Worm (Caenorhabditis elegans) whole organism, L4 larva: ENCODE results near the gene txdc-17.

Experiments
- F10B5.3 ChIP-seq: sonication (generic microtip); optimal IDR thresholded peaks from 2 replicates; lab custom pipeline; 2016; ENCODE audit warnings: mild to moderate bottlenecking, missing genetic modification characterization, missing compliant biosample characterization
- R02D3.7 ChIP-seq: fragments of 150-350 bp; sonication (generic microtip); optimal IDR thresholded peaks from 3 replicates; lab custom pipeline; 2014; ENCODE audit warnings: missing biosample characterization, missing genetic modification characterization
- T26A8.4 ChIP-seq: fragments of 200-800 bp; sonication (Bioruptor generic); IDR thresholded peaks from 2 replicates; pipeline ENCODE4 v1.3.6; 2022; ENCODE audit warnings: missing genetic modification characterization, missing compliant biosample characterization
- Y48G9A.11 ChIP-seq: fragments of 200-800 bp; sonication (Bioruptor generic); IDR thresholded peaks from 2 replicates; pipeline ENCODE4 v1.3.6; 2022; ENCODE audit warnings: missing genetic modification reagents, missing genetic modification characterization, missing compliant biosample characterization
- aha-1 ChIP-seq: fragments of 150-350 bp; peaks from one replicate; lab custom pipeline; 2014; ENCODE audit warnings: missing biosample characterization, missing genetic modification characterization
- aly-2 ChIP-seq: sonication (generic microtip); optimal IDR thresholded peaks from 2 replicates; lab custom pipeline; 2018; ENCODE audit warnings: missing biosample characterization, missing genetic modification characterization
- ama-1 ChIP-seq: fragments of 150-350 bp; optimal IDR thresholded peaks from 2 replicates; lab custom pipeline; 2014; ENCODE audit warnings: inconsistent platforms, mixed read lengths
- arid-1 ChIP-seq: fragments of 200-800 bp; sonication (Bioruptor generic); conservative IDR thresholded peaks from 2 replicates; pipeline ENCODE4 v1.3.6; 2022; ENCODE audit warnings: missing genetic modification reagents, missing genetic modification characterization, missing compliant biosample characterization
- attf-4 ChIP-seq: sonication (generic microtip); optimal IDR thresholded peaks from 3 replicates; lab custom pipeline; 2017; ENCODE audit warnings: missing biosample characterization, missing genetic modification characterization
- ceh-62 ChIP-seq: sonication (generic microtip); optimal IDR thresholded peaks from 2 replicates; lab custom pipeline; 2017; ENCODE audit warnings: missing biosample characterization, missing genetic modification characterization
- cey-2 ChIP-seq: sonication (generic microtip); optimal IDR thresholded peaks from 3 replicates; lab custom pipeline; 2017; ENCODE audit warnings: missing genetic modification characterization, mild to moderate bottlenecking, missing compliant biosample characterization, antibody characterized with exemption, borderline replicate concordance; ENCODE audit not compliant: insufficient read depth
- daf-12 ChIP-seq: fragments of 150-350 bp; optimal IDR thresholded peaks from 2 replicates; lab custom pipeline; 2014; ENCODE audit warnings: missing biosample characterization, missing genetic modification reagents, missing genetic modification characterization
- daf-8 ChIP-seq: fragments of 200-800 bp; sonication (Bioruptor generic); IDR thresholded peaks from 2 replicates; pipeline ENCODE4 v1.3.6; 2022; ENCODE audit warnings: missing genetic modification characterization, missing compliant biosample characterization
- egl-27 ChIP-seq: sonication (generic microtip); optimal IDR thresholded peaks from 3 replicates; lab custom pipeline; 2017; ENCODE audit warnings: missing biosample characterization, missing genetic modification reagents, missing genetic modification characterization
- egl-43 ChIP-seq: fragments of 200-800 bp; sonication (Bioruptor generic); IDR thresholded peaks from 2 replicates; pipeline ENCODE4 v1.3.6; 2022; ENCODE audit warnings: missing genetic modification reagents, missing genetic modification characterization, missing compliant biosample characterization
- gei-8 ChIP-seq: fragments of 200-800 bp; sonication (Bioruptor generic); optimal IDR thresholded peaks from 2 replicates; lab custom pipeline; 2018; ENCODE audit warnings: mild to moderate bottlenecking, missing genetic modification characterization, missing compliant biosample characterization
- lim-7 ChIP-seq: fragments of 200-800 bp; sonication (Bioruptor generic); IDR thresholded peaks from 2 replicates; pipeline ENCODE4 v1.3.6; 2022; ENCODE audit warnings: missing genetic modification characterization, missing compliant biosample characterization
- lin-38 ChIP-seq: fragments of 200-800 bp; sonication (Bioruptor generic); IDR thresholded peaks from 2 replicates; pipeline ENCODE4 v1.3.6; 2022; ENCODE audit warnings: missing genetic modification reagents, missing genetic modification characterization, missing compliant biosample characterization
- nhr-10 ChIP-seq: fragments of 150-350 bp; optimal IDR thresholded peaks from 2 replicates; lab custom pipeline; 2014; ENCODE audit warnings: missing biosample characterization, missing genetic modification characterization
- nhr-11 ChIP-seq: fragments of 150-350 bp; optimal IDR thresholded peaks from 2 replicates; lab custom pipeline; 2014; ENCODE audit warnings: missing biosample characterization, missing genetic modification characterization
- nhr-237 ChIP-seq: sonication (generic microtip); optimal IDR thresholded peaks from 2 replicates; lab custom pipeline; 2017; ENCODE audit warnings: missing biosample characterization, missing genetic modification characterization
- nhr-77 ChIP-seq: fragments of 150-350 bp; optimal IDR thresholded peaks from 2 replicates; lab custom pipeline; 2014; ENCODE audit warnings: missing biosample characterization, missing genetic modification characterization
- pha-4 ChIP-seq, 2 experiments: fragments of 150-350 bp in 1 of 2; fragments of 200-800 bp in 1 of 2; sonication (Bioruptor generic) in 1 of 2; IDR thresholded peaks in 1 of 2; optimal IDR thresholded peaks in 1 of 2; 2 replicates each; pipeline versions ENCODE4 v1.3.6 to Lab custom; 2014 to 2022; ENCODE audit warnings: missing genetic modification characterization in 2 of 2, missing genetic modification reagents in 2 of 2, missing biosample characterization in 1 of 2, missing compliant biosample characterization in 1 of 2
- pqm-1 ChIP-seq: sonication (generic microtip); optimal IDR thresholded peaks from 2 replicates; lab custom pipeline; 2017; ENCODE audit warnings: missing biosample characterization, missing genetic modification characterization
- set-16 ChIP-seq: fragments of 200-800 bp; sonication (Bioruptor generic); IDR thresholded peaks from 2 replicates; pipeline ENCODE4 v1.3.6; 2022; ENCODE audit warnings: missing genetic modification reagents, missing genetic modification characterization, missing compliant biosample characterization
- spr-3 ChIP-seq: fragments of 200-800 bp; sonication (Bioruptor generic); optimal IDR thresholded peaks from 2 replicates; lab custom pipeline; 2018; ENCODE audit warnings: mild to moderate bottlenecking, missing genetic modification characterization, missing compliant biosample characterization
- unc-62 ChIP-seq, 3 experiments: fragments of 150-350 bp in 1 of 3; sonication (generic microtip); optimal IDR thresholded peaks in 2 of 3; peaks in 1 of 3; 1 replicate in 1 of 3; 2 replicates in 2 of 3; lab custom pipeline; 2014 to 2017; ENCODE audit warnings: missing biosample characterization in 3 of 3, missing genetic modification characterization in 3 of 3, missing genetic modification reagents in 3 of 3, missing genotype in 1 of 3

Gene txdc-17

DNA sequence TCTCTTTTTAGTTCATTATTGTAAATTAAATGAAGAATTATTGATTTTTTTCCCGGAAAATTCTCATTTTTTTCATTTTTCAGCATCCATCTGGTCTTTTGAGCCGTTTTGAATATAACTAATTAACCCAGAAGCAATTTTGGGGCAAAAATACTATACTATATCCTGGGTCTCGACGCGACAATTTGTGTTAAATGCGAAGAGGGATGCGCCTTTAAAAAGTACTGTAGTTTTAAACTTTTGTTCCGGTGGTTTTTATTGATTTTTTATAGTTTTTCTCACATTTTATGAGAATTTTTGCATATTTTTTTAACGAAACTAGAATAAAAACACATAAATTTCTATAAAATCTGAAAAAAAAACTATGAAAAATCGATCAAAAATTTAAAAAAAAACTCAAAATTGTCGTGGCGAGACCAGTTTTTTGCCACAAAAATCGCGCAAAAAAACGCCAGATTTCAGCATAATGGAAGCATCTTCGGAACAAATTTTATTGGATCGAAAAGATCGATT is 46.4 kb upstream of the txdc-17 start, which contains the start of gene tbcc-1:
tbcc-1 (plus strand) TSS at position 463 of the 513 bp plus-strand sequence.
- TF ChIP-seq F10B5.3 (tag; lab: Kevin White, UChicago) (no peak), ama-1 (peak; percentile 60), lin-38 (peak; percentile 49)

- TF ChIP-seq spr-3 (GFP tag; lab: Kevin White, UChicago) (no peak), nhr-237 (tag; lab: Kevin White, UChicago) (no peak), aha-1 (tag; lab: Kevin White, UChicago) (peak; percentile 74)
These were observed 40.4 kb upstream of the txdc-17 start for ce11 chrIII:2794057-2794456.

- TF ChIP-seq set-16 = peak; percentile 45
- no peak for TF ChIP-seq nhr-77
- no peak for TF ChIP-seq pqm-1
- TF ChIP-seq arid-1 (GFP tag; lab: Robert Waterston, UW) = 0 out of 2 replicates have a peak, but pooled peaks have one; percentile 20
- TF ChIP-seq nhr-11 (tag; lab: Kevin White, UChicago) = no peak
- 0 out of 2 replicates have a peak, but pooled peaks have one; percentile 28 for TF ChIP-seq pha-4 (GFP tag; IDR thresholded peaks at IDR 0.05; lab: Robert Waterston, UW)
- TF ChIP-seq pha-4 (tag; optimal IDR thresholded peaks at IDR 0.05; lab: Kevin White, UChicago) = no peak
- peak; percentile 68 for TF ChIP-seq lin-38
- peak; percentile 49; the same call in 1 of the 2 replicates for TF ChIP-seq Y48G9A.11 (GFP tag; lab: Robert Waterston, UW)
These were observed 38.9 kb upstream of the txdc-17 start for ce11 chrIII:2795442-2796023.

- TF ChIP-seq egl-43 (peak; percentile 60; the same call in 1 of the 2 replicates), lin-38 (peak; percentile 11; the same call in 1 of the 2 replicates), set-16 (peak; percentile 44; the same call in 1 of the 2 replicates)
These were observed 37.0 kb upstream of the txdc-17 start for ce11 chrIII:2797463-2797862.

- TF ChIP-seq R02D3.7 (tag; lab: Kevin White, UChicago) (no peak), daf-8 (no peak), pha-4 (GFP tag; IDR thresholded peaks at IDR 0.05; lab: Robert Waterston, UW) (no peak), pha-4 (tag; optimal IDR thresholded peaks at IDR 0.05; lab: Kevin White, UChicago) (no peak), cey-2 (no peak), lim-7 (GFP tag; lab: Robert Waterston, UW) (no peak), ceh-62 (no peak), gei-8 (GFP tag; lab: Kevin White, UChicago) (no peak), egl-27 (tag; lab: Kevin White, UChicago) (no peak), daf-12 (no peak), unc-62 (GFP tag; optimal IDR thresholded peaks at IDR 0.05 in 1 of 2; lab: Kevin White, UChicago) (no peak), unc-62 (tag; optimal IDR thresholded peaks at IDR 0.05; lab: Kevin White, UChicago) (no peak), nhr-237 (tag; lab: Kevin White, UChicago) (no peak), aly-2 (tag; lab: Kevin White, UChicago) (no peak), T26A8.4 (no peak), nhr-10 (no peak), attf-4 (tag; lab: Kevin White, UChicago) (no peak)
These were observed 33.7 kb upstream of the txdc-17 start for ce11 chrIII:2800743-2801142.

DNA sequence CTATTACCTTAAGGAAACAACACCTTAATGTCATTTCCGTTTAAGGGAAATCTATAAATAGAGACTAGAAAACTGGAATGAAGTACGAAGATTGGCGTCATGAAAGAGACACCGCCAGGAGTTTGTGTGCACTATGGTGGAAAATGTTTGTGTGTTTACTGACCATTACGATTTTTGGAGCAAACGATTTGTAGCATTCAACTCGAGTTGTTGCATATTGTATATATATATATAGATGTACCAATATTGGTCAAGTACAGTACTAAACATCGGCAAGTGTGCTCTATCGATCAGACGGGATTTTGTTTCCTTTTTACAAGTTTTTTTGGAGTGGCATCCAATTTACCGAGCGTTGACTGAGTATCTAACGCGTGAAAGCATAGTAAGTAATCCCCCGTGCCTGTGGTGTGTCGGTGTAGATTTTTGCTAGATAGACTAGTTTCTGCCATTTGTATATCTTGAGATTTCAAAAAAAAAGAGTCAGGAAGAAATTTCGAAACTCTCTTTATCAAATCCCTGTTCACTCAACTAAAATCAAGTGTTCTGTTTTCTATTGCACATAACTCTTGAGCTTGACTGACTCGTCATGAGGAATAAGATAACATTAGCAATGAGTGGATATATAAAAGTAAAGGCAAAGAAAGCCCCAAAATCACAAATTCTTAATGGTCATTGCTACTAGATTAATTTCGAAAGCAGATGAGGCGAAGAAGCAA is 32.5 kb upstream of the txdc-17 start, which contains the start of the genes twk-45 and Y71H2AM.25:
twk-45 (minus strand) TSS at position 101 of the 716 bp plus-strand sequence.
Y71H2AM.25 (plus strand) TSS at position 666 of the 716 bp plus-strand sequence.
- TF ChIP-seq aha-1 (tag; lab: Kevin White, UChicago) (peak; percentile 13), egl-27 (tag; lab: Kevin White, UChicago) (no peak)
